Worm (Caenorhabditis elegans) whole organism, L2 larva: ENCODE data around the gene F23A7.4.
"Not testable (repeated sequence)": the region's sequence is repeated elsewhere in the genome, so short reads cannot be mapped to it uniquely, and the experiment has no call there.

Experiments
- C34F6.9 ChIP-seq: fragments of 150-350 bp; optimal IDR thresholded peaks from 2 replicates; lab custom pipeline; 2014; ENCODE audit warnings: missing biosample characterization, missing genetic modification characterization
- Y55F3AM.14 ChIP-seq: fragments of 200-800 bp; sonication (Bioruptor generic); optimal IDR thresholded peaks from 2 replicates; lab custom pipeline; 2018; ENCODE audit warnings: mild to moderate bottlenecking, missing genetic modification characterization, missing compliant biosample characterization
- alr-1 ChIP-seq: fragments of 150-350 bp; optimal IDR thresholded peaks from 2 replicates; lab custom pipeline; 2014; ENCODE audit warnings: missing biosample characterization, missing genetic modification characterization
- aly-2 ChIP-seq: fragments of 150-350 bp; optimal IDR thresholded peaks from 2 replicates; lab custom pipeline; 2014; ENCODE audit warnings: missing biosample characterization, missing genetic modification characterization
- ama-1 ChIP-seq: fragments of 150-350 bp; optimal IDR thresholded peaks from 2 replicates; lab custom pipeline; 2018; ENCODE audit warnings: inconsistent platforms
- blmp-1 ChIP-seq: sonication (generic microtip); optimal IDR thresholded peaks from 2 replicates; lab custom pipeline; 2017; ENCODE audit warnings: missing genetic modification characterization, mild to moderate bottlenecking, missing compliant biosample characterization, antibody characterized with exemption, moderate library complexity; ENCODE audit not compliant: insufficient read depth
- ceh-82 ChIP-seq: fragments of 150-350 bp; optimal IDR thresholded peaks from 2 replicates; lab custom pipeline; 2014; ENCODE audit warnings: missing biosample characterization, missing genetic modification characterization
- crh-2 ChIP-seq: sonication (generic microtip); optimal IDR thresholded peaks from 2 replicates; lab custom pipeline; 2017; ENCODE audit warnings: missing biosample characterization, missing genetic modification characterization
- dmd-4 ChIP-seq: sonication (generic microtip); optimal IDR thresholded peaks from 2 replicates; lab custom pipeline; 2017; ENCODE audit warnings: missing biosample characterization, missing genetic modification characterization
- fos-1 ChIP-seq: fragments of 150-350 bp; optimal IDR thresholded peaks from 2 replicates; lab custom pipeline; 2014; ENCODE audit warnings: missing biosample characterization, missing genetic modification characterization
- lin-11 ChIP-seq: fragments of 150-350 bp; sonication (generic microtip); optimal IDR thresholded peaks from 2 replicates; lab custom pipeline; 2014; ENCODE audit warnings: missing biosample characterization, missing genetic modification characterization, inconsistent platforms, mixed read lengths
- lin-13 ChIP-seq: fragments of 150-350 bp; optimal IDR thresholded peaks from 2 replicates; lab custom pipeline; 2014; ENCODE audit warnings: missing biosample characterization, missing genetic modification reagents, missing genetic modification characterization
- lsy-2 ChIP-seq, 2 experiments: fragments of 150-350 bp in 1 of 2; sonication (generic microtip) in 1 of 2; optimal IDR thresholded peaks; 2 replicates each; lab custom pipeline; 2014 to 2017; ENCODE audit warnings: missing biosample characterization in 2 of 2, missing genetic modification characterization in 2 of 2
- mab-5 ChIP-seq: fragments of 150-350 bp; optimal IDR thresholded peaks from 2 replicates; lab custom pipeline; 2014; ENCODE audit warnings: missing biosample characterization, missing genetic modification characterization
- mbf-1 ChIP-seq: sonication (generic microtip); optimal IDR thresholded peaks from 2 replicates; lab custom pipeline; 2017; ENCODE audit warnings: missing biosample characterization, missing genetic modification characterization
- mdl-1 ChIP-seq, 2 experiments: fragments of 150-350 bp in 1 of 2; sonication (generic microtip) in 1 of 2; optimal IDR thresholded peaks; 2 replicates each; lab custom pipeline; 2017; ENCODE audit warnings: missing biosample characterization in 2 of 2, missing genetic modification characterization in 2 of 2
- nhr-10 ChIP-seq: sonication (generic microtip); optimal IDR thresholded peaks from 2 replicates; lab custom pipeline; 2017; ENCODE audit warnings: missing biosample characterization, missing genetic modification characterization
- nhr-11 ChIP-seq: fragments of 150-350 bp; optimal IDR thresholded peaks from 2 replicates; lab custom pipeline; 2014; ENCODE audit warnings: missing biosample characterization, missing genetic modification characterization
- nhr-129 ChIP-seq: fragments of 150-350 bp; optimal IDR thresholded peaks from 2 replicates; lab custom pipeline; 2014; ENCODE audit warnings: missing biosample characterization, missing genetic modification characterization
- nhr-23 ChIP-seq: fragments of 150-350 bp; optimal IDR thresholded peaks from 2 replicates; lab custom pipeline; 2014; ENCODE audit warnings: missing biosample characterization, missing genetic modification reagents, missing genetic modification characterization
- nhr-25 ChIP-seq: fragments of 150-350 bp; sonication (generic microtip); optimal IDR thresholded peaks from 3 replicates; lab custom pipeline; 2014; ENCODE audit warnings: missing biosample characterization, missing genetic modification characterization
- peb-1 ChIP-seq: fragments of 150-350 bp; optimal IDR thresholded peaks from 2 replicates; lab custom pipeline; 2014; ENCODE audit warnings: missing biosample characterization, missing genetic modification characterization
- sem-4 ChIP-seq: fragments of 150-350 bp; optimal IDR thresholded peaks from 2 replicates; lab custom pipeline; 2014; ENCODE audit warnings: missing biosample characterization, missing genetic modification reagents, missing genetic modification characterization
- sma-9 ChIP-seq, 2 experiments: fragments of 150-350 bp in 1 of 2; sonication (generic microtip) in 1 of 2; optimal IDR thresholded peaks; 2 replicates each; lab custom pipeline; 2014 to 2016; ENCODE audit warnings: missing genetic modification characterization in 2 of 2, mild to moderate bottlenecking in 1 of 2, missing biosample characterization in 1 of 2, missing compliant biosample characterization in 1 of 2, missing genetic modification reagents in 1 of 2, moderate library complexity in 1 of 2
- snpc-4 ChIP-seq: fragments of 150-350 bp; optimal IDR thresholded peaks from 2 replicates; lab custom pipeline; 2014; ENCODE audit warnings: missing biosample characterization, missing genetic modification characterization
- unc-39 ChIP-seq: fragments of 150-350 bp; optimal IDR thresholded peaks from 2 replicates; lab custom pipeline; 2014; ENCODE audit warnings: missing biosample characterization, missing genetic modification characterization
- unc-55 ChIP-seq: fragments of 150-350 bp; sonication (generic microtip); optimal IDR thresholded peaks from 3 replicates; lab custom pipeline; 2014; ENCODE audit warnings: missing biosample characterization, missing genetic modification reagents, missing genetic modification characterization
- unc-62 ChIP-seq: fragments of 150-350 bp; optimal IDR thresholded peaks from 2 replicates; lab custom pipeline; 2014; ENCODE audit warnings: missing biosample characterization, missing genetic modification reagents, missing genetic modification characterization
- zag-1 ChIP-seq: fragments of 150-350 bp; optimal IDR thresholded peaks from 2 replicates; lab custom pipeline; 2014; ENCODE audit warnings: missing biosample characterization, missing genetic modification characterization
- ztf-1 ChIP-seq: fragments of 200-800 bp; sonication (Bioruptor generic); conservative IDR thresholded peaks from 2 replicates; pipeline ENCODE4 v1.3.6; 2022; ENCODE audit warnings: missing genetic modification characterization, missing compliant biosample characterization
- ztf-11 ChIP-seq: sonication (generic microtip); optimal IDR thresholded peaks from 2 replicates; lab custom pipeline; 2017; ENCODE audit warnings: missing biosample characterization, missing genetic modification characterization
- ztf-4 ChIP-seq: fragments of 150-350 bp; optimal IDR thresholded peaks from 2 replicates; lab custom pipeline; 2014; ENCODE audit warnings: missing biosample characterization, missing genetic modification characterization

The F23A7.4 gene

ce11 chrX:16218306-16218705 is 5.9 kb downstream of the F23A7.4 start:
- TF ChIP-seq peb-1 (tag; lab: Kevin White, UChicago): no peak
- TF ChIP-seq blmp-1 (tag; lab: Kevin White, UChicago): no peak
- no peak for TF ChIP-seq nhr-25 (tag; lab: Kevin White, UChicago)
- no peak for TF ChIP-seq ceh-82
- no peak for TF ChIP-seq zag-1 (tag; lab: Kevin White, UChicago)
- peak; percentile 41 for TF ChIP-seq nhr-129 (tag; lab: Kevin White, UChicago)
- no peak for TF ChIP-seq lsy-2 (tag; optimal IDR thresholded peaks at IDR 0.05; lab: Kevin White, UChicago)
- TF ChIP-seq Y55F3AM.14: no peak
- TF ChIP-seq mbf-1 (tag; lab: Kevin White, UChicago): no peak
- no peak for TF ChIP-seq ama-1 (lab: Kevin White, UChicago)
- no peak for TF ChIP-seq ztf-1
- peak; percentile 27 for TF ChIP-seq fos-1 (tag; lab: Kevin White, UChicago)
- TF ChIP-seq unc-62 (GFP tag; lab: Kevin White, UChicago): no peak
- no peak for TF ChIP-seq snpc-4 (tag; lab: Kevin White, UChicago)
- TF ChIP-seq nhr-11 (tag; lab: Kevin White, UChicago): no peak
- no peak for TF ChIP-seq unc-39 (tag; lab: Kevin White, UChicago)
- TF ChIP-seq lin-11 (tag; lab: Kevin White, UChicago): peak; percentile 19
- TF ChIP-seq nhr-23: no peak
- peak; percentile 48 for TF ChIP-seq C34F6.9
- TF ChIP-seq dmd-4: no peak
- peak in 1 of 2 experiments; percentile 48 for TF ChIP-seq mdl-1 (tag; optimal IDR thresholded peaks at IDR 0.05; lab: Kevin White, UChicago)
- no peak for TF ChIP-seq nhr-10 (tag; lab: Kevin White, UChicago)
- TF ChIP-seq crh-2: peak; percentile 61
- TF ChIP-seq unc-55: peak; percentile 5
- TF ChIP-seq sma-9 (GFP tag; optimal IDR thresholded peaks at IDR 0.05; lab: Kevin White, UChicago): peak; percentile 65
- no peak for TF ChIP-seq sma-9 (tag; optimal IDR thresholded peaks at IDR 0.05; lab: Kevin White, UChicago)

ce11 chrX:16219710-16220109 is 7.3 kb downstream of the F23A7.4 start, which contains the start of gene F23A7.3:
Gene F23A7.3 (plus strand): TSS chrX:16220010.
- not testable (repeated sequence) for TF ChIP-seq aly-2, fos-1, alr-1 (tag; lab: Kevin White, UChicago)
- TF ChIP-seq, all 48 proteins: peak for 0; not testable (repeated sequence) for 48

- TF ChIP-seq ztf-11 (tag; lab: Kevin White, UChicago): no peak
- TF ChIP-seq lin-13: no peak
- no peak for TF ChIP-seq unc-39 (tag; lab: Kevin White, UChicago)
- no peak for TF ChIP-seq nhr-11 (tag; lab: Kevin White, UChicago)
- TF ChIP-seq nhr-10 (tag; lab: Kevin White, UChicago): no peak
Measured at ce11 chrX:16228622-16229021, 16.2 kb downstream of the F23A7.4 start, which contains the start of gene F23A7.5. Gene F23A7.5 (plus strand): TSS chrX:16228922.

ce11 chrX:16240626-16241025 is 28.2 kb downstream of the F23A7.4 start:
- TF ChIP-seq C34F6.9 (no peak), blmp-1 (tag; lab: Kevin White, UChicago) (no peak), ztf-4 (no peak), lsy-2 (tag; optimal IDR thresholded peaks at IDR 0.05; lab: Kevin White, UChicago) (no peak), ztf-11 (tag; lab: Kevin White, UChicago) (no peak), peb-1 (tag; lab: Kevin White, UChicago) (no peak), mab-5 (tag; lab: Kevin White, UChicago) (no peak), ama-1 (lab: Kevin White, UChicago) (no peak), sem-4 (tag; lab: Kevin White, UChicago) (no peak)

- TF ChIP-seq zag-1 (tag; lab: Kevin White, UChicago): no peak
- no peak for TF ChIP-seq mdl-1 (tag; optimal IDR thresholded peaks at IDR 0.05; lab: Kevin White, UChicago)
- no peak for TF ChIP-seq lsy-2 (tag; optimal IDR thresholded peaks at IDR 0.05; lab: Kevin White, UChicago)
Measured at ce11 chrX:16243129-16243528, 30.7 kb downstream of the F23A7.4 start.
